Fruit fly (Drosophila melanogaster): ENCODE data around the gene SdicA.
"Not testable (repeated sequence)": the region's sequence is repeated elsewhere in the genome, so short reads cannot be mapped to it uniquely, and the experiment has no call there.

Gene SdicA

dm6 chrX:20231658-20232057 lies 29.9 kb upstream of the SdicA start:
- no peak for TF ChIP-seq psq (optimal IDR thresholded peaks at IDR 0.05)
- TF ChIP-seq usp (GFP tag; optimal IDR thresholded peaks at IDR 0.05) = no peak
- no peak for TF ChIP-seq pan (optimal IDR thresholded peaks at IDR 0.05)
- no peak for TF ChIP-seq CG8478 (optimal IDR thresholded peaks at IDR 0.05)
- no peak for TF ChIP-seq Dll (optimal IDR thresholded peaks at IDR 0.05)
- TF ChIP-seq EcR (GFP tag; optimal IDR thresholded peaks at IDR 0.05) = no peak

- not testable (repeated sequence) for TF ChIP-seq psq (optimal IDR thresholded peaks at IDR 0.05); EcR (GFP tag; optimal IDR thresholded peaks at IDR 0.05); Dll (optimal IDR thresholded peaks at IDR 0.05)
Measured at dm6 chrX:20224920-20225319, 23.2 kb upstream of the SdicA start, which contains the start of gene Sdic4. TSS of gene Sdic4 (minus strand) at chrX:20225020.

dm6 chrX:20217159-20217558 lies 15.4 kb upstream of the SdicA start, which contains the start of gene SdicC:
TSS of gene SdicC (minus strand) at chrX:20217259.
- not testable (repeated sequence) for TF ChIP-seq Dll (optimal IDR thresholded peaks at IDR 0.05); CG8478 (optimal IDR thresholded peaks at IDR 0.05); EcR (GFP tag; optimal IDR thresholded peaks at IDR 0.05)

- TF ChIP-seq psq (optimal IDR thresholded peaks at IDR 0.05); usp (GFP tag; optimal IDR thresholded peaks at IDR 0.05); CG8478 (optimal IDR thresholded peaks at IDR 0.05): not testable (repeated sequence)
Measured at dm6 chrX:20209503-20209902, 7.8 kb upstream of the SdicA start, which contains the start of gene SdicB. TSS of gene SdicB (minus strand) at chrX:20209603.

- TF ChIP-seq EcR (GFP tag; optimal IDR thresholded peaks at IDR 0.05); Dll (optimal IDR thresholded peaks at IDR 0.05); pan (optimal IDR thresholded peaks at IDR 0.05): not testable (repeated sequence)
Measured at dm6 chrX:20194127-20194526, 7.6 kb downstream of the SdicA start, which contains the start of gene Sdic3. TSS of gene Sdic3 (minus strand) at chrX:20194227.

DNA sequence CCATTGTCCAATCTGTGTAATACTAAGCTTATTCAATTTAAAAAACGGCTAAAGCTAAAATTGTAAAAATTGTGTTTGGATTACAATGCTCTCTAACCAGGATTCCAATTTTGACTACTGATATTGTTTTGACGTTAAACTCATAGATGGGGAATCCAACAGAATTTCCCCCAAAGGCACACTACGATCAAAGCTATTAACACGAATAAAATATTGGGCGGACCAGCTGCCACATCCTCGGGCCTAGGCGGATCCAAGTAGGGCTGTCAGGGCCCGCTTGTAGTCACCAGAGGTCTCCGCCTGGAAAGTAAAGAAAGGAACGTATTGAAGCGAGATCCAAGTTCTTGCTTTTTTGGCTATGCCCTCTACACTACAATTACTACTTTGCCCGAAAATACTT lies 15.3 kb downstream of the SdicA start, which contains the start of gene Sdic2:
Gene Sdic2, minus strand, starts transcription at position 101 of the 400 bp plus-strand sequence.
- not testable (repeated sequence) for TF ChIP-seq CG8478 (optimal IDR thresholded peaks at IDR 0.05); usp (GFP tag; optimal IDR thresholded peaks at IDR 0.05); psq (optimal IDR thresholded peaks at IDR 0.05)

dm6 chrX:20178538-20178937 lies 23.2 kb downstream of the SdicA start, which contains the start of gene Sdic1:
TSS of gene Sdic1 (minus strand) at chrX:20178638.
- TF ChIP-seq Dll, CG8478, psq (optimal IDR thresholded peaks at IDR 0.05): not testable (repeated sequence)

DNA sequence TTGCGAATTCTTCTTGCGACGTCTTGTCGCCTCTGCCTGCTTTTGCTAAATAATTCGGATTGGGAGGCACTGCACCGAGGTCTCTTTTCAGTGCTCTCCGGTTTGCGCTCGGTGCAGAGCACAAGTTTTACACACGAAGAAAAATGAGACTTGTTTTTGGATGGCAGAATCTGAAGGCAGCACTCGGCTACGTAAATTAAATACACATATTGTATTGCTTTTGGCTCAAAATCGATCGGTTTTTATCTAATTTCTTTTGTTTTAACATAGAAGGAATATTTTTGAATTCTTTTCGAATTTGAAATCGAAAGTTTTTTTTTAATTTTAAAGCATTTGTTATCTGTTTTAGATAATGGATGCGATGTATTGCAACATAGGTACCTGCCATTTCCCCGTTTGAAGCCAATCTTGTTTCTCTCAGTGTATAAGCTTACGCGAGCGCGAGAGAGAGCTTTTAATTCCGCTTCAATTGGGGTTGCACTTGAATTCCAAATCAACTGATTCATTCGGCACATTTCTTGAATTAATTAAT lies 28.2 kb downstream of the SdicA start, which contains the start of gene AnxB10:
Gene AnxB10, minus strand, starts transcription at position 51 of the 532 bp plus-strand sequence.
- TF ChIP-seq usp (GFP tag; optimal IDR thresholded peaks at IDR 0.05) (no peak), CG8478 (optimal IDR thresholded peaks at IDR 0.05) (no peak), pan (optimal IDR thresholded peaks at IDR 0.05) (no peak), EcR (GFP tag; optimal IDR thresholded peaks at IDR 0.05) (no peak), psq (optimal IDR thresholded peaks at IDR 0.05) (no peak)

dm6 chrX:20169898-20170297 lies 31.8 kb downstream of the SdicA start, which contains the start of the genes CG9581 and CG9578:
TSS of gene CG9581 (minus strand) at chrX:20169981.
TSS of gene CG9578 (plus strand) at chrX:20170222.
- TF ChIP-seq psq (optimal IDR thresholded peaks at IDR 0.05) (no peak), CG8478 (optimal IDR thresholded peaks at IDR 0.05) (no peak), usp (GFP tag; optimal IDR thresholded peaks at IDR 0.05) (no peak), EcR (GFP tag; optimal IDR thresholded peaks at IDR 0.05) (no peak), pan (optimal IDR thresholded peaks at IDR 0.05) (no peak), Dll (optimal IDR thresholded peaks at IDR 0.05) (no peak)

dm6 chrX:20166484-20167038 lies 35.2 kb downstream of the SdicA start, which contains the start of gene CG9577:
TSS of gene CG9577 (plus strand) at chrX:20166673.
- TF ChIP-seq CG8478 (optimal IDR thresholded peaks at IDR 0.05) (no peak), psq (optimal IDR thresholded peaks at IDR 0.05) (no peak), EcR (GFP tag; optimal IDR thresholded peaks at IDR 0.05) (no peak), usp (GFP tag; optimal IDR thresholded peaks at IDR 0.05) (no peak), pan (optimal IDR thresholded peaks at IDR 0.05) (no peak), Dll (optimal IDR thresholded peaks at IDR 0.05) (no peak)

DNA sequence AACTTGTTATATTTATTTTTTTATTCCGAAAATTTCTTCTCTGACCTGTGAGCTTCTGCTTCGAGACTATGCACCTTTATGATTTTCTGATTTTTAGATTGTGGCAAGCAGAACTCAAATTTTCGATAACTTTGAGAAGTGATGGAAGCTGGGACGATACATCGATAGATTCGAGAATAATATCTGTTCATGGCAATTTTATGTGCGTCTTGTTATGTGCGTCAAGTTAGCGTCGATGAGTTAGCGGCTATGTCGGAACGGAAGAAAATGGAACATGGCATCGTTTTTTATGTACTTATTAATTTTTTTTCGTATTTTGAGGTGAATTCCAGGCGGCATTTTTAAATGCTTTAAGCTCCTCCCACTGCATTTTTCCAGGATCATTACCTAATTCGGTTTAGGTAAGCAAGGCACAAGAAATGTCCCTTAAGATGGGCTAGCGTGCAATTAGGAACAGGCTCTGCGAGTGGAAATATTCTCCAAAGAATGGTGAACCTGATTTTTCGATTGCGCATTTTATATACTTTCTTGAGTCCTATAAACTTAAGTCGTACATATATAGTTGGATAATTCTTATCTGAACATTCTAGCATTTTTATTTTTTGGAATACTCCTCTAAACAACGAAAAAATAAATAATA lies 35.8 kb downstream of the SdicA start, which contains the start of gene Phf7:
Gene Phf7, minus strand, starts transcription at position 58 of the 640 bp plus-strand sequence.
- no peak for TF ChIP-seq psq (optimal IDR thresholded peaks at IDR 0.05)

- TF ChIP-seq usp (GFP tag; optimal IDR thresholded peaks at IDR 0.05) (no peak), Dll (optimal IDR thresholded peaks at IDR 0.05) (no peak), pan (optimal IDR thresholded peaks at IDR 0.05) (no peak), EcR (GFP tag; optimal IDR thresholded peaks at IDR 0.05) (no peak), psq (optimal IDR thresholded peaks at IDR 0.05) (no peak), CG8478 (optimal IDR thresholded peaks at IDR 0.05) (no peak)
Measured at dm6 chrX:20162586-20162985, 39.1 kb downstream of the SdicA start.

Data from whole organism.